Fruit fly (Drosophila melanogaster): ENCODE results near the gene wge.

DNA sequence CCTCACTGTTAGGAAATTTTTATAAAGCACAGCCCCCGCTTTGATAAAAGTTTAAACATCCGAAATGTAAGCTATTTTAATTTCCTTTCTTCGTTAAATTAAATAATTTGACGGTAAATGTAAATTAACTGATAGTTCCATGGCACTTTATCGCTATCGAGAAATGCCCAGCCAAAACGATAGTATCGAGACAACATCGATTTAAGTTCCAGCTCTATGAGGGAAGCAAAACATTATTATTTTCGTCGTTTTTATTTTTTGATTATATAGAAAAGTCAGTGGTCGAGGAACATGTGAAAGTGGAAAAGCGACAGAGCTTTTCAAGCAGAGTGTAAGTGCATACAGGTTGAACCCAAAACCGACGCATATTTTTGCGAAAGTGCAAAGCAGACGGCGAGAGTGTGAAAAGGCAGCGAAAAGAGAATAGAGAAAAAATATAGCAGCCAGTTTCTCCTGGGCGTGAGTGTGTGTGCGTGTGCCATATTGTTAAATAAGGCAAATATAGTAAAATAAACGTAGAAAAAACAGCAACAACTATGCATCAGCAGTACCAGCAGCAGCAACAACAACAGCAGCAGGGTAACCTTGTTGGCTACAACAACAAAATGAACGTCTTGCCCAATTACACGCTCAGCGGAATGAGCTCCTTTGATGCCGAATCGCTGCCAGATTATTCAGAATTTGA lies 6.0 kb upstream of the wge start, which contains the start of gene CG45049:
- TF ChIP-seq Sin3A (optimal IDR thresholded peaks at IDR 0.05) (no peak), insv (optimal IDR thresholded peaks at IDR 0.05) (no peak), Myc (optimal IDR thresholded peaks at IDR 0.05) (no peak), ttk (optimal IDR thresholded peaks at IDR 0.05) (no peak), psq (optimal IDR thresholded peaks at IDR 0.05) (no peak)

Data from Kc167 (cell line).